Fruit fly (Drosophila melanogaster) whole organism, adult: ENCODE results near the gene CG13043.

Experiments used
- CG11617 ChIP-seq: fragments of 200-800 bp; sonication (Bioruptor generic); optimal IDR thresholded peaks from 2 replicates; lab custom pipeline; 2017; ENCODE audit warnings: mild to moderate bottlenecking, missing biosample characterization, missing genetic modification reagents, missing genetic modification characterization
- CG5204 ChIP-seq: fragments of 200-800 bp; sonication (Bioruptor generic); optimal IDR thresholded peaks from 2 replicates; lab custom pipeline; 2016; ENCODE audit warnings: missing biosample characterization, missing genetic modification characterization
- CG7101 ChIP-seq: fragments of 200-800 bp; sonication (Bioruptor generic); optimal IDR thresholded peaks from 2 replicates; lab custom pipeline; 2018; ENCODE audit warnings: missing biosample characterization, mild to moderate bottlenecking, missing genetic modification characterization, moderate library complexity
- Clk ChIP-seq: fragments of 200-800 bp; sonication (Bioruptor generic); optimal IDR thresholded peaks from 2 replicates; lab custom pipeline; 2017; ENCODE audit warnings: missing biosample characterization, missing genetic modification characterization
- Crg-1 ChIP-seq: fragments of 200-800 bp; sonication (Bioruptor generic); optimal IDR thresholded peaks from 2 replicates; lab custom pipeline; 2016; ENCODE audit warnings: missing biosample characterization, missing genetic modification characterization
- bab1 ChIP-seq: fragments of 200-800 bp; sonication (Bioruptor generic); optimal IDR thresholded peaks from 3 replicates; lab custom pipeline; 2019; ENCODE audit warnings: missing biosample characterization, mild to moderate bottlenecking, missing genetic modification characterization, moderate library complexity
- cic ChIP-seq: fragments of 200-800 bp; sonication (Bioruptor generic); optimal IDR thresholded peaks from 2 replicates; lab custom pipeline; 2017; ENCODE audit warnings: missing biosample characterization, mild to moderate bottlenecking, missing genetic modification characterization, moderate library complexity
- kay ChIP-seq: fragments of 200-800 bp; sonication (Bioruptor generic); peaks from one replicate; lab custom pipeline; 2016; ENCODE audit warnings: missing biosample characterization, missing genetic modification characterization, borderline replicate concordance
- pad ChIP-seq: fragments of 200-800 bp; sonication (Bioruptor generic); optimal IDR thresholded peaks from 3 replicates; lab custom pipeline; 2017; ENCODE audit warnings: missing biosample characterization, missing genetic modification characterization, mild to moderate bottlenecking, moderate library complexity, missing genetic modification reagents
- tj ChIP-seq: fragments of 200-800 bp; sonication (Bioruptor generic); optimal IDR thresholded peaks from 3 replicates; lab custom pipeline; 2017; ENCODE audit warnings: missing biosample characterization, mild to moderate bottlenecking, missing genetic modification characterization, moderate library complexity
- toe ChIP-seq: fragments of 200-800 bp; sonication (Bioruptor generic); optimal IDR thresholded peaks from 2 replicates; lab custom pipeline; 2016; ENCODE audit warnings: missing biosample characterization, missing genetic modification characterization

DNA sequence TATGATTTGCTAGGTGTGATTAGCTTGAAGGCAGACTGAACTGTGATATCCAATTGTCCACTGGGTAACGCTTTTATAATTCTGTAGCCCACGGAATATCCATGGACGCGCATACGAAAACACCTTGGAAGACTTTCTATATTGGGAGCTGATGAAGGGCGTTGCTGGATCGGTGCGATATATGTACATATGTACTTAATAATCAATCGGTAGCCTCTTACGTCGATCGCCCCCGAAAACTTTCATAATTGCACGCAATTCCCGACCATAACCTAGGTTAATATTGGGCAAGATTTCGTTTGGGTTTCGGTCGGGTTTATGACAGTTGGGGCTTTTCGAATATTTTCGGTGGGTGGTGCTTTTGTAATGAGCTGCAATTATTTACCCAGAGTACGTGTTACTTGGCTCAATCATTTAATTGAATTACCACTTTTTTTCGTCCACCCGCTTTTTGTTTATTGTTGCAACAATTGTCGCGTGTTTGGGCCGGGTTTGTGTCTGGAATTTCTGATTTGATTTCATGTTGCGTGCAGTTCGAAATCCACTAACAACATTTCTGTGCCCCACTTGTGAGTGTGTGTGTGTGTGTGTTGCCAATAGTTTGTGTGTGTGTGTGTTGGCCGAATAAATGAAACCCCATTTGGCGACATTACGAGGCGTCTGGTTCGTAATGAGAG lies 23.7 kb downstream of the CG13043 start, which contains the start of gene CG13049:
- TF ChIP-seq Crg-1 (GFP tag; lab: Kevin White, UChicago) (no peak), tj (GFP tag; lab: Kevin White, UChicago) (no peak), CG11617 (GFP tag; lab: Kevin White, UChicago) (no peak), pad (no peak), Clk (GFP tag; lab: Kevin White, UChicago) (no peak), cic (GFP tag; lab: Kevin White, UChicago) (no peak), bab1 (GFP tag; lab: Kevin White, UChicago) (no peak), toe (GFP tag; lab: Kevin White, UChicago) (no peak), kay (GFP tag; lab: Kevin White, UChicago) (no peak), CG7101 (no peak), CG5204 (no peak)
